Worm (Caenorhabditis elegans) whole organism, L3 larva: ENCODE data around the gene M05D6.5.

Experiments used
- ama-1 ChIP-seq: fragments of 150-350 bp; optimal IDR thresholded peaks from 2 replicates; lab custom pipeline; 2018
- elt-1 ChIP-seq: fragments of 150-350 bp; optimal IDR thresholded peaks from 2 replicates; lab custom pipeline; 2014; ENCODE audit warnings: missing biosample characterization, missing genetic modification characterization
- jun-1 ChIP-seq: fragments of 150-350 bp; optimal IDR thresholded peaks from 2 replicates; lab custom pipeline; 2014; ENCODE audit warnings: missing biosample characterization, missing genetic modification reagents, missing genetic modification characterization
- mdl-1 ChIP-seq: fragments of 150-350 bp; optimal IDR thresholded peaks from 2 replicates; lab custom pipeline; 2014; ENCODE audit warnings: missing biosample characterization, missing genetic modification characterization
- pha-4 ChIP-seq: fragments of 150-350 bp; optimal IDR thresholded peaks from 2 replicates; lab custom pipeline; 2014; ENCODE audit warnings: missing biosample characterization, missing genetic modification reagents, missing genetic modification characterization

DNA sequence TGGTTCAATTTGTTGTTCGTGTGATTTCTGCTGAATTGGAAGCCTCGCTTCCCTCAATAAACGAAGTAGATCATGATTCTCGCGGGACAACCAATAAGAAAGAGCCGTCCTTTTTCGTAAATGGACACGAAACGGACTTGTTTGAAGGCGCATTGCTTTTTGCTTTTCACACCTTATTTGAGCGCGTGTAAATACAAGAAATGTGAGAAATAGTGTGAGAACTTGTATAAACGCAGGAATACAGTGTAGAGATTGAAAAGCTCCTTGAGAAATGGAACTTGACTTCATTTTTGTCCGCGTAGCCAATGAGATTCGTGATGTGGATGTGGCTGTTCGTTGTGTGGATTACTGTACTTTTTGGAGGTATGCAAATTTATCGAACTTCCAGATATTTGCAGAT, 38.6 kb upstream of the M05D6.5 start, which contains the start of gene cht-2:
- TF ChIP-seq pha-4 (tag; lab: Kevin White, UChicago) (no peak), elt-1 (no peak), ama-1 (lab: Kevin White, UChicago) (no peak), mdl-1 (no peak), jun-1 (tag; lab: Kevin White, UChicago) (no peak)
